Worm (Caenorhabditis elegans) whole organism, L1 larva: Measurements from ENCODE around the gene ced-7.

ENCODE experiments used
- C04F5.9 ChIP-seq: sonication (generic microtip); optimal IDR thresholded peaks from 2 replicates; lab custom pipeline; 2016; ENCODE audit warnings: missing genetic modification characterization, missing compliant biosample characterization
- C16A3.4 ChIP-seq: fragments of 150-350 bp; optimal IDR thresholded peaks from 2 replicates; lab custom pipeline; 2014; ENCODE audit warnings: missing biosample characterization, missing genetic modification characterization
- C34B4.2 ChIP-seq: sonication (generic microtip); optimal IDR thresholded peaks from 2 replicates; lab custom pipeline; 2017; ENCODE audit warnings: mild to moderate bottlenecking, missing genetic modification characterization, missing compliant biosample characterization
- aha-1 ChIP-seq: fragments of 150-350 bp; optimal IDR thresholded peaks from 2 replicates; lab custom pipeline; 2014; ENCODE audit warnings: missing biosample characterization, missing genetic modification characterization
- alr-1 ChIP-seq: fragments of 200-800 bp; sonication (Bioruptor generic); optimal IDR thresholded peaks from 2 replicates; lab custom pipeline; 2018; ENCODE audit warnings: borderline replicate concordance, mild to moderate bottlenecking, missing genetic modification characterization, missing compliant biosample characterization
- blmp-1 ChIP-seq: fragments of 150-350 bp; optimal IDR thresholded peaks from 2 replicates; lab custom pipeline; 2014; ENCODE audit warnings: missing biosample characterization, missing genetic modification characterization
- ceh-82 ChIP-seq, 3 experiments: fragments of 150-350 bp in 1 of 3; sonication (generic microtip) in 2 of 3; optimal IDR thresholded peaks; 2 replicates each; lab custom pipeline; 2014 to 2017; ENCODE audit warnings: missing biosample characterization in 3 of 3, missing genetic modification characterization in 3 of 3
- ceh-88 ChIP-seq: fragments of 200-800 bp; sonication (Bioruptor generic); IDR thresholded peaks from 2 replicates; pipeline ENCODE4 v1.3.6; 2022; ENCODE audit warnings: missing genetic modification characterization, missing compliant biosample characterization
- ces-1 ChIP-seq: fragments of 150-350 bp; optimal IDR thresholded peaks from 2 replicates; lab custom pipeline; 2014; ENCODE audit warnings: missing biosample characterization, missing genetic modification reagents, missing genetic modification characterization
- dpl-1 ChIP-seq, 3 experiments: fragments of 150-350 bp in 2 of 3; sonication (generic microtip) in 1 of 3; optimal IDR thresholded peaks; 2 replicates each; lab custom pipeline; 2014 to 2017; ENCODE audit warnings: missing biosample characterization in 3 of 3, missing genetic modification characterization in 3 of 3, missing genetic modification reagents in 3 of 3
- dsc-1 ChIP-seq: sonication (generic microtip); optimal IDR thresholded peaks from 2 replicates; lab custom pipeline; 2016; ENCODE audit warnings: mild to moderate bottlenecking, missing genetic modification characterization, missing compliant biosample characterization
- efl-1 ChIP-seq, 4 experiments: fragments of 150-350 bp; optimal IDR thresholded peaks in 3 of 4; peaks in 1 of 4; 1 replicate in 1 of 4; 2 replicates in 3 of 4; lab custom pipeline; 2014; ENCODE audit warnings: missing biosample characterization in 2 of 4, missing genetic modification characterization in 2 of 4, missing genetic modification reagents in 2 of 4
- efl-3 ChIP-seq: fragments of 200-800 bp; sonication (Bioruptor generic); optimal IDR thresholded peaks from 2 replicates; lab custom pipeline; 2018; ENCODE audit warnings: mild to moderate bottlenecking, missing genetic modification characterization, missing compliant biosample characterization
- ets-5 ChIP-seq: fragments of 200-800 bp; sonication (Bioruptor generic); IDR thresholded peaks from 2 replicates; pipeline ENCODE4 v1.3.6; 2022; ENCODE audit warnings: missing genetic modification characterization, missing compliant biosample characterization
- fkh-10 ChIP-seq: sonication (generic microtip); optimal IDR thresholded peaks from 2 replicates; lab custom pipeline; 2017; ENCODE audit warnings: missing biosample characterization, missing genetic modification reagents, missing genetic modification characterization
- fkh-4 ChIP-seq: sonication (generic microtip); optimal IDR thresholded peaks from 2 replicates; lab custom pipeline; 2016; ENCODE audit warnings: missing compliant biosample characterization, missing genetic modification characterization, borderline replicate concordance
- fos-1 ChIP-seq: fragments of 150-350 bp; optimal IDR thresholded peaks from 2 replicates; lab custom pipeline; 2014; ENCODE audit warnings: missing biosample characterization, missing genetic modification characterization
- grh-1 ChIP-seq: fragments of 200-800 bp; sonication (Bioruptor generic); IDR thresholded peaks from 2 replicates; pipeline ENCODE4 v1.3.6; 2022; ENCODE audit warnings: missing genetic modification reagents, missing genetic modification characterization, missing compliant biosample characterization
- hlh-17 ChIP-seq: fragments of 200-800 bp; sonication (Bioruptor generic); optimal IDR thresholded peaks from 2 replicates; lab custom pipeline; 2018; ENCODE audit warnings: missing genetic modification characterization, mild to moderate bottlenecking, missing compliant biosample characterization, moderate library complexity, borderline replicate concordance
- hlh-4 ChIP-seq: sonication (generic microtip); optimal IDR thresholded peaks from 2 replicates; lab custom pipeline; 2016; ENCODE audit warnings: mild to moderate bottlenecking, missing genetic modification characterization, missing compliant biosample characterization
- jun-1 ChIP-seq: fragments of 150-350 bp; optimal IDR thresholded peaks from 2 replicates; lab custom pipeline; 2014; ENCODE audit warnings: missing biosample characterization, missing genetic modification reagents, missing genetic modification characterization
- lin-15B ChIP-seq: fragments of 150-350 bp; sonication (generic microtip); optimal IDR thresholded peaks from 3 replicates; lab custom pipeline; 2014; ENCODE audit warnings: missing biosample characterization, missing genetic modification characterization
- lin-35 ChIP-seq, 2 experiments: fragments of 150-350 bp; optimal IDR thresholded peaks; 2 replicates each; lab custom pipeline; 2014; ENCODE audit warnings: missing biosample characterization in 2 of 2, missing genetic modification characterization in 2 of 2, missing genetic modification reagents in 2 of 2
- lin-39 ChIP-seq: fragments of 150-350 bp; optimal IDR thresholded peaks from 2 replicates; lab custom pipeline; 2014; ENCODE audit warnings: missing biosample characterization, missing genetic modification reagents, missing genetic modification characterization
- lir-3 ChIP-seq: sonication (generic microtip); optimal IDR thresholded peaks from 2 replicates; lab custom pipeline; 2016; ENCODE audit warnings: mild to moderate bottlenecking, missing genetic modification characterization, moderate library complexity, missing compliant biosample characterization; ENCODE audit not compliant: poor library complexity
- mab-9 ChIP-seq: fragments of 200-800 bp; sonication (Bioruptor generic); IDR thresholded peaks from 2 replicates; pipeline ENCODE4 v1.3.6; 2022; ENCODE audit warnings: missing genetic modification reagents, missing genetic modification characterization, missing compliant biosample characterization
- nhr-11 ChIP-seq: fragments of 150-350 bp; optimal IDR thresholded peaks from 2 replicates; lab custom pipeline; 2014; ENCODE audit warnings: missing biosample characterization, missing genetic modification characterization
- nhr-12 ChIP-seq: sonication (generic microtip); optimal IDR thresholded peaks from 2 replicates; lab custom pipeline; 2017; ENCODE audit warnings: missing biosample characterization, missing genetic modification characterization
- nhr-19 ChIP-seq: fragments of 200-800 bp; sonication (Bioruptor generic); conservative IDR thresholded peaks from 2 replicates; pipeline ENCODE4 v1.3.6; 2022; ENCODE audit warnings: missing genetic modification characterization, missing compliant biosample characterization
- nhr-20 ChIP-seq: sonication (generic microtip); optimal IDR thresholded peaks from 2 replicates; lab custom pipeline; 2016; ENCODE audit warnings: mild to moderate bottlenecking, missing genetic modification characterization, missing compliant biosample characterization
- nhr-237 ChIP-seq: fragments of 150-350 bp; optimal IDR thresholded peaks from 2 replicates; lab custom pipeline; 2014; ENCODE audit warnings: missing biosample characterization, missing genetic modification characterization
- nhr-28 ChIP-seq: fragments of 150-350 bp; optimal IDR thresholded peaks from 2 replicates; lab custom pipeline; 2014; ENCODE audit warnings: missing biosample characterization, missing genetic modification characterization
- nhr-47 ChIP-seq: sonication (generic microtip); optimal IDR thresholded peaks from 2 replicates; lab custom pipeline; 2016; ENCODE audit warnings: mild to moderate bottlenecking, missing genetic modification characterization, moderate library complexity, missing compliant biosample characterization
- nhr-71 ChIP-seq: sonication (generic microtip); optimal IDR thresholded peaks from 2 replicates; lab custom pipeline; 2016; ENCODE audit warnings: mild to moderate bottlenecking, missing genetic modification characterization, moderate library complexity, missing compliant biosample characterization
- nhr-76 ChIP-seq: sonication (generic microtip); optimal IDR thresholded peaks from 2 replicates; lab custom pipeline; 2017; ENCODE audit warnings: missing biosample characterization, missing genetic modification characterization
- nhr-77 ChIP-seq: fragments of 150-350 bp; optimal IDR thresholded peaks from 2 replicates; lab custom pipeline; 2014; ENCODE audit warnings: missing biosample characterization, missing genetic modification characterization
- nhr-85 ChIP-seq: sonication (generic microtip); peaks from one replicate; lab custom pipeline; 2016; ENCODE audit warnings: missing genetic modification characterization, inconsistent platforms, missing compliant biosample characterization
- nhr-90 ChIP-seq: sonication (generic microtip); optimal IDR thresholded peaks from 2 replicates; lab custom pipeline; 2016; ENCODE audit warnings: mild to moderate bottlenecking, missing genetic modification characterization, missing compliant biosample characterization; ENCODE audit not compliant: poor library complexity
- pag-3 ChIP-seq: sonication (generic microtip); optimal IDR thresholded peaks from 2 replicates; lab custom pipeline; 2017; ENCODE audit warnings: missing genetic modification characterization, mild to moderate bottlenecking, missing compliant biosample characterization, antibody characterized with exemption, borderline replicate concordance; ENCODE audit not compliant: insufficient read depth
- sox-4 ChIP-seq: sonication (generic microtip); optimal IDR thresholded peaks from 2 replicates; lab custom pipeline; 2016; ENCODE audit warnings: missing genetic modification characterization, missing compliant biosample characterization
- sptf-1 ChIP-seq: fragments of 150-350 bp; optimal IDR thresholded peaks from 2 replicates; lab custom pipeline; 2014; ENCODE audit warnings: missing biosample characterization, missing genetic modification characterization
- sup-37 ChIP-seq: fragments of 200-800 bp; sonication (Bioruptor generic); optimal IDR thresholded peaks from 2 replicates; lab custom pipeline; 2018; ENCODE audit warnings: mild to moderate bottlenecking, missing genetic modification characterization, missing compliant biosample characterization
- tlp-1 ChIP-seq: fragments of 150-350 bp; optimal IDR thresholded peaks from 2 replicates; lab custom pipeline; 2014; ENCODE audit warnings: missing biosample characterization, missing genetic modification characterization
- unc-130 ChIP-seq: fragments of 150-350 bp; optimal IDR thresholded peaks from 2 replicates; lab custom pipeline; 2017; ENCODE audit warnings: missing biosample characterization, missing genetic modification characterization, inconsistent platforms
- unc-30 ChIP-seq: sonication (generic microtip); optimal IDR thresholded peaks from 2 replicates; lab custom pipeline; 2017; ENCODE audit warnings: missing biosample characterization, missing genetic modification characterization
- unc-98 ChIP-seq: fragments of 200-800 bp; sonication (Bioruptor generic); IDR thresholded peaks from 2 replicates; pipeline ENCODE4 v1.3.6; 2022; ENCODE audit warnings: missing genetic modification characterization, missing compliant biosample characterization
- vab-15 ChIP-seq: sonication (generic microtip); optimal IDR thresholded peaks from 2 replicates; lab custom pipeline; 2017; ENCODE audit warnings: missing genotype, mild to moderate bottlenecking, missing genetic modification characterization, missing compliant biosample characterization
- zag-1 ChIP-seq: fragments of 150-350 bp; optimal IDR thresholded peaks from 2 replicates; lab custom pipeline; 2014; ENCODE audit warnings: missing biosample characterization, missing genetic modification characterization
- zip-4 ChIP-seq: fragments of 200-800 bp; sonication (Bioruptor generic); optimal IDR thresholded peaks from 2 replicates; lab custom pipeline; 2018; ENCODE audit warnings: mild to moderate bottlenecking, missing genetic modification characterization, moderate library complexity, missing compliant biosample characterization
- ztf-11 ChIP-seq, 2 experiments: sonication (generic microtip); optimal IDR thresholded peaks; 2 replicates each; lab custom pipeline; 2016 to 2017; ENCODE audit warnings: missing genetic modification characterization in 2 of 2, missing biosample characterization in 1 of 2, missing compliant biosample characterization in 1 of 2
- ztf-4 ChIP-seq: fragments of 150-350 bp; optimal IDR thresholded peaks from 2 replicates; lab custom pipeline; 2014; ENCODE audit warnings: missing biosample characterization, missing genetic modification characterization

Gene ced-7

ce11 chrIII:9521410-9522090 lies 58.3 kb downstream of the ced-7 start, which contains the start of the genes clu-1 and prp-40 (continued):
- TF ChIP-seq pag-3 (tag; lab: Kevin White, UChicago), result no peak
- no peak for TF ChIP-seq hlh-17 (GFP tag; lab: Kevin White, UChicago)
- peak; percentile 94 for TF ChIP-seq nhr-71 (tag; lab: Kevin White, UChicago)
- peak; percentile 90 to 93 for TF ChIP-seq lin-35 (GFP tag; optimal IDR thresholded peaks at IDR 0.05; lab: Kevin White, UChicago)
- TF ChIP-seq nhr-90, result peak; percentile 86
- TF ChIP-seq lir-3 (tag; lab: Kevin White, UChicago), result peak; percentile 65
- TF ChIP-seq fkh-4 (tag; lab: Kevin White, UChicago), result peak; percentile 77
- TF ChIP-seq nhr-20 (tag; lab: Kevin White, UChicago), result peak; percentile 93
- no peak for TF ChIP-seq ets-5 (GFP tag; lab: Robert Waterston, UW)
- TF ChIP-seq nhr-19 (GFP tag; lab: Robert Waterston, UW), result peak; percentile 89
- no peak for TF ChIP-seq hlh-4
- TF ChIP-seq nhr-12 (tag; lab: Kevin White, UChicago), result no peak
- peak; percentile 83 for TF ChIP-seq ztf-4 (tag; lab: Kevin White, UChicago)
- peak; percentile 57 for TF ChIP-seq fkh-10 (GFP tag; lab: Kevin White, UChicago)
- peak; percentile 65 for TF ChIP-seq lin-39 (tag; lab: Kevin White, UChicago)
- peak; percentile 78 for TF ChIP-seq grh-1 (GFP tag; lab: Robert Waterston, UW)
- TF ChIP-seq nhr-76 (tag; lab: Kevin White, UChicago), result no peak
- peak; percentile 86 for TF ChIP-seq fos-1 (tag; lab: Kevin White, UChicago)
- peak; percentile 93 for TF ChIP-seq nhr-47 (tag; lab: Kevin White, UChicago)
- peak; percentile 81 for TF ChIP-seq nhr-77 (tag; lab: Kevin White, UChicago)
- peak; percentile 33 for TF ChIP-seq sup-37 (GFP tag; lab: Kevin White, UChicago)
- TF ChIP-seq aha-1, result peak; percentile 40
- no peak for TF ChIP-seq unc-30
- TF ChIP-seq ceh-82 (tag; optimal IDR thresholded peaks at IDR 0.05; lab: Kevin White, UChicago), result peak; percentile 90 to 92 (median 92)
- TF ChIP-seq lin-15B (tag; lab: Kevin White, UChicago), result peak; percentile 93
- TF ChIP-seq mab-9, result peak; percentile 76
- TF ChIP-seq ces-1, result no peak
- no peak for TF ChIP-seq tlp-1 (tag; lab: Kevin White, UChicago)
- no peak for TF ChIP-seq blmp-1 (tag; lab: Kevin White, UChicago)
- peak; percentile 83 to 87 (median 86) for TF ChIP-seq dpl-1 (GFP tag; optimal IDR thresholded peaks at IDR 0.05; lab: Kevin White, UChicago)
- no peak for TF ChIP-seq nhr-28 (tag; lab: Kevin White, UChicago)
- TF ChIP-seq sptf-1, result no peak
- TF ChIP-seq ceh-88, result no peak
- TF ChIP-seq C04F5.9 (tag; lab: Kevin White, UChicago), result peak; percentile 70
- peak; percentile 43 for TF ChIP-seq nhr-11 (tag; lab: Kevin White, UChicago)
- peak in 1 of 2 experiments; percentile 37 for TF ChIP-seq ztf-11 (tag; optimal IDR thresholded peaks at IDR 0.05; lab: Kevin White, UChicago)
- peak; percentile 88 to 89 for TF ChIP-seq efl-1 (optimal IDR thresholded peaks at IDR 0.05; lab: Kevin White, UChicago)
- peak; percentile 82 to 98 for TF ChIP-seq efl-1 (GFP tag; optimal IDR thresholded peaks at IDR 0.05 in 1 of 2; lab: Kevin White, UChicago)
- no peak for TF ChIP-seq C34B4.2 (tag; lab: Kevin White, UChicago)
- no peak for TF ChIP-seq zag-1 (tag; lab: Kevin White, UChicago)
- peak; percentile 94 for TF ChIP-seq C16A3.4
- TF ChIP-seq sox-4 (tag; lab: Kevin White, UChicago), result peak; percentile 60
- peak; percentile 94 for TF ChIP-seq nhr-85 (tag; lab: Kevin White, UChicago)
- TF ChIP-seq dsc-1 (tag; lab: Kevin White, UChicago), result peak; percentile 98
- TF ChIP-seq unc-98 (GFP tag; lab: Robert Waterston, UW), result no peak
- TF ChIP-seq jun-1, result peak; percentile 81
- TF ChIP-seq efl-3 (GFP tag; lab: Kevin White, UChicago), result no peak
- peak; percentile 88 for TF ChIP-seq unc-130 (tag; lab: Kevin White, UChicago)
- no peak for TF ChIP-seq vab-15 (tag; lab: Kevin White, UChicago)
- no peak for TF ChIP-seq alr-1 (tag; lab: Kevin White, UChicago)
- peak; percentile 52 for TF ChIP-seq zip-4 (GFP tag; lab: Kevin White, UChicago)
- peak; percentile 55 for TF ChIP-seq nhr-237 (tag; lab: Kevin White, UChicago)
